Worm (Caenorhabditis elegans) whole organism, L1 larva: ENCODE results near the gene mca-2.

Source experiments
- aly-2 ChIP-seq: fragments of 150-350 bp; optimal IDR thresholded peaks from 2 replicates; lab custom pipeline; 2014; ENCODE audit warnings: missing biosample characterization, missing genetic modification characterization
- ama-1 ChIP-seq: fragments of 150-350 bp; optimal IDR thresholded peaks from 2 replicates; lab custom pipeline; 2014
- ces-1 ChIP-seq: fragments of 150-350 bp; optimal IDR thresholded peaks from 2 replicates; lab custom pipeline; 2014; ENCODE audit warnings: missing biosample characterization, missing genetic modification reagents, missing genetic modification characterization
- efl-3 ChIP-seq: fragments of 200-800 bp; sonication (Bioruptor generic); optimal IDR thresholded peaks from 2 replicates; lab custom pipeline; 2018; ENCODE audit warnings: mild to moderate bottlenecking, missing genetic modification characterization, missing compliant biosample characterization
- elt-3 ChIP-seq, 6 experiments: fragments of 150-350 bp in 1 of 6; sonication (generic microtip); optimal IDR thresholded peaks; 2 replicates each; lab custom pipeline; 2017 to 2018; ENCODE audit warnings: missing biosample characterization in 6 of 6, missing genetic modification characterization in 6 of 6, inconsistent platforms in 1 of 6
- isw-1 ChIP-seq: fragments of 200-800 bp; sonication (Bioruptor generic); IDR thresholded peaks from 2 replicates; pipeline ENCODE4 v1.3.6; 2022; ENCODE audit warnings: missing genetic modification characterization, missing compliant biosample characterization
- jun-1 ChIP-seq: fragments of 150-350 bp; optimal IDR thresholded peaks from 2 replicates; lab custom pipeline; 2014; ENCODE audit warnings: missing biosample characterization, missing genetic modification reagents, missing genetic modification characterization
- lin-13 ChIP-seq: fragments of 150-350 bp; optimal IDR thresholded peaks from 2 replicates; lab custom pipeline; 2014; ENCODE audit warnings: missing biosample characterization, missing genetic modification reagents, missing genetic modification characterization
- lin-15B ChIP-seq: fragments of 150-350 bp; sonication (generic microtip); optimal IDR thresholded peaks from 3 replicates; lab custom pipeline; 2014; ENCODE audit warnings: missing biosample characterization, missing genetic modification characterization
- lin-39 ChIP-seq: fragments of 150-350 bp; optimal IDR thresholded peaks from 2 replicates; lab custom pipeline; 2014; ENCODE audit warnings: missing biosample characterization, missing genetic modification reagents, missing genetic modification characterization
- mdl-1 ChIP-seq, 2 experiments: fragments of 150-350 bp; optimal IDR thresholded peaks; 2 replicates each; lab custom pipeline; 2014 to 2017; ENCODE audit warnings: missing biosample characterization in 2 of 2, missing genetic modification characterization in 2 of 2, inconsistent platforms in 1 of 2
- snpc-4 ChIP-seq: fragments of 150-350 bp; optimal IDR thresholded peaks from 2 replicates; lab custom pipeline; 2014; ENCODE audit warnings: missing biosample characterization, missing genetic modification characterization

DNA sequence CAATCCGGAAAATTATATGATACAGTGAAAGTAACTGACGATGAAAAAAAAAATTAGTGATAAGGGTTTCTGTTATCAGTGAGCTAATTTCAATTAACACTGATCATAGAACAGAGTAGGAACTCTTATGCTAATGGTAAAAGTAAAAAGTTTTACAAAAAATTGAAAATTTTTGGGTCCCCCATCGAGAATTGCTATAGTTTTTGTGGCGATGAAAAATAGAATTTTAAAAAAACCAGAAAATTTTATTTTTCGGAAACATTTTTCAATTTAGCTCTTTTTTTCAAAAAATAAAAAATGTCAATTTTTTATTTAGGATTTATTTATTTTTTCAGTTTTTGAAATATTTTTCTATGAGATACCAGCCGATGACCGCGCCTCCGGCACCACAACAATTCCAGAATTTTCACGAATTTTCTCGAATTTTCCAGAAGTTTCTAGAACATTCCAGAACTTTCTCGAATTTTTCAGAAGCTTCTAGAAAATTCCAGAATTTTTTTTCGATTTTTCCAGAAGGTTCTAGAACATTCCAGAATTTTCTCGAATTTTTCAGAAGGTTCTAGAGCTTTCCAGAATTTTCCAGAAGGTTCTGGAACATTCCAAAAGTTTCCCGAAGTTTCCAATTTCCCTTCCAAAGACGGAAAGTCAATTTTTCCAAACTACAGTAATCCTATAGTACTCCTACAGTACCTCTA lies 29.7 kb downstream of the mca-2 start, which contains the start of gene C23H5.8:
- TF ChIP-seq lin-15B (tag; lab: Kevin White, UChicago) (no peak), snpc-4 (tag; lab: Kevin White, UChicago) (no peak), mdl-1 (tag; optimal IDR thresholded peaks at IDR 0.05; lab: Kevin White, UChicago) (no peak), ama-1 (lab: Kevin White, UChicago) (no peak), lin-39 (tag; lab: Kevin White, UChicago) (no peak), aly-2 (tag; lab: Kevin White, UChicago) (no peak), isw-1 (GFP tag; lab: Robert Waterston, UW) (no peak), jun-1 (tag; lab: Kevin White, UChicago) (no peak), lin-13 (GFP tag; lab: Kevin White, UChicago) (no peak), efl-3 (no peak), elt-3 (tag; optimal IDR thresholded peaks at IDR 0.05; lab: Kevin White, UChicago) (no peak), ces-1 (GFP tag; lab: Kevin White, UChicago) (no peak)
